Fruit fly (Drosophila melanogaster): ENCODE results near the gene spn-D.

The spn-D gene

DNA sequence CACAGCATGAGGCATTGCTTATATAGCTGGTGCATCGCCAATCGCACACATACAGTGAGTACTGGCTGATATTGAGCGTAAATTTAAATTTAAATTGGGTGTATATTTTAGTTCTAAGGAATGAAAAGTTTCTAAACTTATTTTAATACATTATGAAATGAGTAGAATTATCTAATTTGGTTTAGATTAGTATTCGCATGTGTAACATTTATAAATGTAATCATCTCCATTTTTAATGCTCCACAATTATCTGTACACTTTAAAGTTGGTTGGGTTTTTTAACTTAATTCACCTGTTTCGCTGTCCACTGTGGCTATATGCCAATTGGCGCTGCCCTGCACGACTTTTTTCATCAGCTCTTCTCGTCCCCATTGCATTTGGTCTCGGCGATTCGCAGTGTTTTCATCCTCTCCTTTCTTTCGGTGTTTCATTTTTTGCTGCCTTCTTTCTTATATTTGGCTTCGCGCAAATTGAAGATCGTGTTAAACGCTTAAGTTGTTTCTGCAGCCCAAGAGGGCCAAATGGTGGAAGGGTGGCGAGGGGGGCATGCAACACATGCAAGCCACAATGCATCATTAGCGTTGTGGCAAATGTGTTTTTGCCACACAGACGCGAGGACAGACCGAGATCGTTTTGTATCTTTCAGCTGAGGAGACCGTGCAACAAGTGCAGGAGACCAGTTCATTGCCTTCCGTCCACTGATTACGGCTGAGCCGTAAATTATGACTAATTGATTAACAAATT, 36.2 kb downstream of the spn-D start (continued):
- TF ChIP-seq achi (GFP tag; optimal IDR thresholded peaks at IDR 0.05) (peak; percentile 75), Eip78C (GFP tag) (peak; percentile 92), CG31627 (GFP tag; optimal IDR thresholded peaks at IDR 0.05) (peak; percentile 33), Eip93F (GFP tag; optimal IDR thresholded peaks at IDR 0.05) (no peak), acj6 (GFP tag; optimal IDR thresholded peaks at IDR 0.05) (peak; percentile 75), CG3032 (tag; optimal IDR thresholded peaks at IDR 0.05) (peak; percentile 90), Hr39 (GFP tag; optimal IDR thresholded peaks at IDR 0.05) (peak; percentile 22), salr (GFP tag; optimal IDR thresholded peaks at IDR 0.05) (peak; percentile 18 to 54), CG3919 (GFP tag; optimal IDR thresholded peaks at IDR 0.05) (peak; percentile 75), Hr38 (GFP tag; optimal IDR thresholded peaks at IDR 0.05) (no peak), CG8632 (GFP tag; optimal IDR thresholded peaks at IDR 0.05) (peak; percentile 68), CG1621 (tag; optimal IDR thresholded peaks at IDR 0.05) (peak; percentile 12), lz (GFP tag; optimal IDR thresholded peaks at IDR 0.05) (peak; percentile 55), Met (GFP tag; optimal IDR thresholded peaks at IDR 0.05) (peak; percentile 82), esn (GFP tag; optimal IDR thresholded peaks at IDR 0.05) (peak; percentile 76), fd85E (GFP tag; optimal IDR thresholded peaks at IDR 0.05) (peak; percentile 37), Sox15 (GFP tag; optimal IDR thresholded peaks at IDR 0.05) (peak; percentile 35), cyc (GFP tag; optimal IDR thresholded peaks at IDR 0.05) (peak; percentile 71), CG6276 (GFP tag; optimal IDR thresholded peaks at IDR 0.05) (no peak), CG7368 (GFP tag; optimal IDR thresholded peaks at IDR 0.05) (peak; percentile 28), CG8319 (GFP tag; optimal IDR thresholded peaks at IDR 0.05) (peak; percentile 37), CG32006 (GFP tag; optimal IDR thresholded peaks at IDR 0.05) (peak; percentile 37)

DNA sequence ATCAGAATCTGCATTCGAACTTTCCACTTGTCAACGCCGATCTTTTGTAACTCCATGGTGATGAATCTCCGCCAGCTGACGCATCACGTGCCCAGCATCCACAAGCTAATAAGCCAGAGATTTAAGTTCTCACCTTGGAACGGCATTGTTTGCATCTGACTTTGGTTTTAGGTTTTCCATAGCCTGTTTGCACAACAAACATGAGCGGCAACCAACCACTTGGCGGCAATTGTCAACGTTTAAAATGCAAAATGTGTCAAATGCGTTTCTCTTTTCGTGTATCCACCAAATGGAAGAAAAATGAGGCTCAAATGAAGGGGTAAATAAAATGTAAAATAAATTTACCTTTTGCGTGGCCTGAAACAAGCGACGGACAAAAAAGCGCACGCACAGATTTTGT, 36.8 kb downstream of the spn-D start:
- TF ChIP-seq fkh (GFP tag; optimal IDR thresholded peaks at IDR 0.05) (peak; percentile 34), Smox (GFP tag; optimal IDR thresholded peaks at IDR 0.05) (no peak)

DNA sequence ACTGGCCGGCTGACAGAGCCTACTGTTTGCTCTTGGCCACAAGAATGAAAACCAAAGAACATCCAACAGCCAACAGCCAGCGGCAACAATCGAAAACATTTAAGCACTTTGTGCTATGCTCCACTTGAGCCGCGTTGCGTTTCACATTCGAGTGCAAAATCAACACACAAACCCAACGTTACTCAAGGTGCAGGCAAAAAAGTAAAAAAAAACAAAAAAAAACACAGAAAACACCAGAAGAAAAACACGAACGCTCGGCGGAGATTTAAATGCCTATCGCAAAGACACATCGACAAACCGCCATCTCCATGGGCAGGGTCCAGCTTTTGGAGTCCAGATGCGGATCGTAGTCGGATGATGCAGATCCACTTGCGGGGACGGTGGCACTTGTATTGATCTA, 38.3 kb downstream of the spn-D start:
- TF ChIP-seq ss (GFP tag; optimal IDR thresholded peaks at IDR 0.05): peak in 1 of 2 experiments; percentile 60
- no peak for TF ChIP-seq Hr38 (GFP tag; optimal IDR thresholded peaks at IDR 0.05)
- TF ChIP-seq CG11294 (GFP tag; IDR thresholded peaks at IDR 0.05): no peak
- TF ChIP-seq Eip78C (GFP tag): peak; percentile 60

DNA sequence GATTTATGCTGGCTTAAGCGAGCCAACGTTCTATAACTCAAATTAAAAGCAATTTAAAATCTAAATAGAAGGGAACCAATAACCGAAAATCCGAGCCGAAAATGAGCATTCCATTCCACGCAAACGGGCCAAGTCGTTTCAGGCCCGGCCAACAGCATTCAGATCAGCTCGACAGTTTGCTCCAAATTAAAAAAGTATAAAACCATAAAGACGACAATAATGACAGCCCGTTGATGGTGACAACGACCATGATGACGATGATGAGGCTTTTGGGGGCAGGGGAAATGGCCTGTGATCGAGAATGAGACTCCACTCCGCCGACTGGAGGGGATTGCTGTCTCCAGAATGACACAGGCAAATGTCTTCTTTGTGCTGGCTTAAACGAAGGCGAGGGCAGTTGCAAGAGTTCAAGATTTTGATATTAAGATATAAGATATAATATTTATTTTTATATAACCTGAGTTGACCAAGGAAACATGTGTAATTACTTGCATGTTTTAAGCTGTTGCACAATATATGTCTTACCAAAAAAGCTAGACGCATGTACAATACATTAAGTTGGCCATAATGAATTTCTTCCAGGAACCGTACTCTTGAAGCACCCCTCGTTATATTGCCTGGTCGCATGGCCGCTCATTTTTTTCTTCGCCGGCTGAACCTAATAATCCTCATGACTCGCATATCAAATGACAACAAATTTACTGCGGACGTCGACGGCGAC, 39.3 kb downstream of the spn-D start:
- TF ChIP-seq eg (GFP tag; IDR thresholded peaks at IDR 0.05) (no peak), CG8632 (GFP tag; optimal IDR thresholded peaks at IDR 0.05) (peak; percentile 51), CG6163 (GFP tag; IDR thresholded peaks at IDR 0.05) (no peak), CG11902 (GFP tag; optimal IDR thresholded peaks at IDR 0.05) (peak; percentile 42), achi (GFP tag; optimal IDR thresholded peaks at IDR 0.05) (peak; percentile 41), CG11294 (GFP tag; IDR thresholded peaks at IDR 0.05) (no peak), net (GFP tag; optimal IDR thresholded peaks at IDR 0.05) (no peak), Smox (GFP tag; optimal IDR thresholded peaks at IDR 0.05) (peak; percentile 11), OdsH (GFP tag; optimal IDR thresholded peaks at IDR 0.05) (peak; percentile 12), lz (GFP tag; optimal IDR thresholded peaks at IDR 0.05) (no peak), CG16779 (tag; optimal IDR thresholded peaks at IDR 0.05) (no peak), CG31627 (GFP tag; optimal IDR thresholded peaks at IDR 0.05) (no peak), Eip78C (GFP tag) (peak; percentile 61), Ets21C (GFP tag; optimal IDR thresholded peaks at IDR 0.05) (no peak), pdm3 (GFP tag; optimal IDR thresholded peaks at IDR 0.05) (no peak), cyc (GFP tag; optimal IDR thresholded peaks at IDR 0.05) (peak; percentile 32), svp (GFP tag) (peak; percentile 63), CG11762 (GFP tag; optimal IDR thresholded peaks at IDR 0.05; ENCODE audit: insufficient read depth) (peak; percentile 23), Hr38 (GFP tag; optimal IDR thresholded peaks at IDR 0.05) (no peak), Met (GFP tag; optimal IDR thresholded peaks at IDR 0.05) (peak; percentile 32), vri (GFP tag; optimal IDR thresholded peaks at IDR 0.05) (no peak), dsx (GFP tag; optimal IDR thresholded peaks at IDR 0.05; ENCODE audit: poor library complexity, severe bottlenecking) (peak; percentile 34), fkh (GFP tag; optimal IDR thresholded peaks at IDR 0.05) (no peak), CG6854 (GFP tag; optimal IDR thresholded peaks at IDR 0.05) (peak; percentile 20), salr (GFP tag; optimal IDR thresholded peaks at IDR 0.05) (no peak), Ets96B (tag; optimal IDR thresholded peaks at IDR 0.05) (peak; percentile 74), dac (GFP tag; optimal IDR thresholded peaks at IDR 0.05) (no peak), topi (GFP tag; optimal IDR thresholded peaks at IDR 0.05) (peak; percentile 30), CG9139 (GFP tag; optimal IDR thresholded peaks at IDR 0.05) (no peak)

Data from whole organism, prepupa.